Fruit fly (Drosophila melanogaster) whole organism, embryonic: ENCODE results near the gene CG5273.

Source experiments
- Atf3 ChIP-seq: fragments of 200-800 bp; sonication (Bioruptor generic); optimal IDR thresholded peaks from 3 replicates; lab custom pipeline; 2016; ENCODE audit warnings: missing biosample characterization, missing genetic modification characterization
- Bgb ChIP-seq: fragments of 200-800 bp; sonication (Bioruptor generic); IDR thresholded peaks from 2 replicates; pipeline ENCODE4 v1.3.6; 2022; ENCODE audit warnings: missing biosample characterization, missing genetic modification characterization; ENCODE audit not compliant: partially characterized antibody
- BtbVII ChIP-seq: fragments of 200-800 bp; sonication (Bioruptor generic); optimal IDR thresholded peaks from 3 replicates; lab custom pipeline; 2017; ENCODE audit warnings: missing biosample characterization, mild to moderate bottlenecking, missing genetic modification characterization
- CG10147 ChIP-seq: fragments of 200-800 bp; sonication (Bioruptor generic); optimal IDR thresholded peaks from 2 replicates; lab custom pipeline; 2019; ENCODE audit warnings: missing biosample characterization, mild to moderate bottlenecking, missing genetic modification characterization, moderate library complexity
- CG10959 ChIP-seq: fragments of 200-800 bp; sonication (Bioruptor generic); IDR thresholded peaks from 2 replicates; pipeline ENCODE4 v1.3.6; 2022; ENCODE audit warnings: missing biosample characterization, missing genetic modification characterization
- CG12155 ChIP-seq: fragments of 200-800 bp; sonication (Bioruptor generic); optimal IDR thresholded peaks from 3 replicates; lab custom pipeline; 2016; ENCODE audit warnings: missing biosample characterization, missing genetic modification characterization
- CG12391 ChIP-seq: fragments of 200-800 bp; sonication (Bioruptor generic); optimal IDR thresholded peaks from 3 replicates; lab custom pipeline; 2018; ENCODE audit warnings: missing biosample characterization, mild to moderate bottlenecking, missing genetic modification characterization, moderate library complexity
- CG12659 ChIP-seq: fragments of 200-800 bp; sonication (Bioruptor generic); optimal IDR thresholded peaks from 3 replicates; lab custom pipeline; 2017; ENCODE audit warnings: mild to moderate bottlenecking, missing biosample characterization, missing genetic modification reagents, missing genetic modification characterization
- CG13123 ChIP-seq: fragments of 200-800 bp; sonication (Bioruptor generic); optimal IDR thresholded peaks from 2 replicates; lab custom pipeline; 2016; ENCODE audit warnings: missing biosample characterization, missing genetic modification characterization
- CG1529 ChIP-seq: fragments of 200-800 bp; sonication (Bioruptor generic); optimal IDR thresholded peaks from 3 replicates; lab custom pipeline; 2018; ENCODE audit warnings: missing biosample characterization, missing genetic modification characterization
- CG15479 ChIP-seq: fragments of 200-800 bp; sonication (Bioruptor generic); optimal IDR thresholded peaks from 3 replicates; lab custom pipeline; 2019; ENCODE audit warnings: missing biosample characterization, mild to moderate bottlenecking, missing genetic modification characterization, moderate library complexity
- CG17328 ChIP-seq: fragments of 200-800 bp; sonication (Bioruptor generic); IDR thresholded peaks from 2 replicates; pipeline ENCODE4 v1.3.6; 2022; ENCODE audit warnings: missing biosample characterization, missing genetic modification characterization
- CG17802 ChIP-seq: fragments of 200-800 bp; sonication (Bioruptor generic); optimal IDR thresholded peaks from 2 replicates; lab custom pipeline; 2018; ENCODE audit warnings: missing biosample characterization, mild to moderate bottlenecking, missing genetic modification characterization, moderate library complexity
- CG17829 ChIP-seq: fragments of 200-800 bp; optimal IDR thresholded peaks from 2 replicates; lab custom pipeline; 2019; ENCODE audit warnings: missing biosample characterization, mild to moderate bottlenecking, missing genetic modification characterization, moderate library complexity
- CG43689 ChIP-seq: fragments of 200-800 bp; sonication (Bioruptor generic); IDR thresholded peaks from 2 replicates; pipeline ENCODE4 v1.3.6; 2022; ENCODE audit warnings: missing biosample characterization, missing genetic modification characterization
- CG4617 ChIP-seq: fragments of 200-800 bp; sonication (Bioruptor generic); optimal IDR thresholded peaks from 3 replicates; lab custom pipeline; 2016; ENCODE audit warnings: missing biosample characterization, missing genetic modification characterization, borderline replicate concordance
- CG6854 ChIP-seq: fragments of 200-800 bp; sonication (Bioruptor generic); optimal IDR thresholded peaks from 3 replicates; lab custom pipeline; 2017; ENCODE audit warnings: missing biosample characterization, mild to moderate bottlenecking, missing genetic modification characterization
- CG8089 ChIP-seq: fragments of 200-800 bp; sonication (Bioruptor generic); optimal IDR thresholded peaks from 3 replicates; lab custom pipeline; 2016; ENCODE audit warnings: missing biosample characterization, missing genetic modification characterization
- Camta ChIP-seq: fragments of 200-800 bp; sonication (Bioruptor generic); optimal IDR thresholded peaks from 2 replicates; lab custom pipeline; 2016; ENCODE audit warnings: missing biosample characterization, missing genetic modification characterization
- D19B ChIP-seq: fragments of 200-800 bp; sonication (Bioruptor generic); optimal IDR thresholded peaks from 2 replicates; lab custom pipeline; 2017; ENCODE audit warnings: missing biosample characterization, mild to moderate bottlenecking, missing genetic modification characterization
- Dbx ChIP-seq: fragments of 200-800 bp; sonication (Bioruptor generic); IDR thresholded peaks from 3 replicates; pipeline ENCODE4 v1.3.6; 2022; ENCODE audit warnings: missing biosample characterization, missing genetic modification characterization
- Dp ChIP-seq: fragments of 200-800 bp; sonication (Bioruptor generic); optimal IDR thresholded peaks from 2 replicates; lab custom pipeline; 2018; ENCODE audit warnings: missing biosample characterization, mild to moderate bottlenecking, missing genetic modification characterization, moderate library complexity
- H15 ChIP-seq: fragments of 200-800 bp; sonication (Bioruptor generic); IDR thresholded peaks from 3 replicates; pipeline ENCODE4 v1.3.6; 2022; ENCODE audit warnings: missing biosample characterization, missing genetic modification characterization
- Kr ChIP-seq: fragments of 200-800 bp; sonication (Bioruptor generic); optimal IDR thresholded peaks from 2 replicates; lab custom pipeline; 2017; ENCODE audit warnings: missing biosample characterization, mild to moderate bottlenecking, missing genetic modification characterization
- MBD-R2 ChIP-seq: fragments of 200-800 bp; sonication (Bioruptor generic); IDR thresholded peaks from 2 replicates; pipeline ENCODE4 v1.3.6; 2022; ENCODE audit warnings: missing biosample characterization, missing genetic modification characterization
- Mad ChIP-seq: fragments of 200-800 bp; sonication (Bioruptor generic); optimal IDR thresholded peaks from 2 replicates; lab custom pipeline; 2016; ENCODE audit warnings: missing biosample characterization, missing genetic modification characterization
- Nf-YC ChIP-seq: fragments of 200-800 bp; optimal IDR thresholded peaks from 3 replicates; lab custom pipeline; 2019; ENCODE audit warnings: missing biosample characterization, mild to moderate bottlenecking, missing genetic modification characterization, moderate library complexity
- NfI ChIP-seq: fragments of 200-800 bp; sonication (Bioruptor generic); optimal IDR thresholded peaks from 3 replicates; lab custom pipeline; 2018; ENCODE audit warnings: missing biosample characterization, mild to moderate bottlenecking, missing genetic modification characterization, moderate library complexity
- Pdp1 ChIP-seq, 2 experiments: fragments of 200-800 bp; sonication (Bioruptor generic); optimal IDR thresholded peaks; 3 replicates each; lab custom pipeline; 2016; ENCODE audit warnings: missing biosample characterization in 2 of 2, missing genetic modification characterization in 2 of 2, mild to moderate bottlenecking in 1 of 2, moderate library complexity in 1 of 2
- Ravus ChIP-seq: fragments of 200-800 bp; sonication (Bioruptor generic); IDR thresholded peaks from 2 replicates; pipeline ENCODE4 v1.3.6; 2022; ENCODE audit warnings: missing biosample characterization, missing genetic modification characterization
- Rfx ChIP-seq: fragments of 200-800 bp; sonication (Bioruptor generic); IDR thresholded peaks from 2 replicates; pipeline ENCODE4 v1.3.6; 2022; ENCODE audit warnings: missing biosample characterization, missing genetic modification characterization
- Six4 ChIP-seq: fragments of 200-800 bp; sonication (Bioruptor generic); optimal IDR thresholded peaks from 2 replicates; lab custom pipeline; 2016; ENCODE audit warnings: missing biosample characterization, missing genetic modification characterization
- Vsx1 ChIP-seq: fragments of 200-800 bp; sonication (Bioruptor generic); optimal IDR thresholded peaks from 2 replicates; lab custom pipeline; 2017; ENCODE audit warnings: missing biosample characterization, mild to moderate bottlenecking, missing genetic modification characterization, missing genetic modification reagents
- ap ChIP-seq: fragments of 200-800 bp; sonication (Bioruptor generic); IDR thresholded peaks from 2 replicates; pipeline ENCODE4 v1.3.6; 2022; ENCODE audit warnings: missing biosample characterization, missing genetic modification characterization
- ash1 ChIP-seq: fragments of 200-800 bp; sonication (Bioruptor generic); optimal IDR thresholded peaks from 2 replicates; lab custom pipeline; 2018; ENCODE audit warnings: missing biosample characterization, mild to moderate bottlenecking, missing genetic modification characterization
- bcd ChIP-seq: fragments of 200-800 bp; sonication (Bioruptor generic); optimal IDR thresholded peaks from 2 replicates; lab custom pipeline; 2017; ENCODE audit warnings: missing biosample characterization, mild to moderate bottlenecking, missing genetic modification characterization
- cg ChIP-seq: fragments of 200-800 bp; sonication (Bioruptor generic); optimal IDR thresholded peaks from 3 replicates; lab custom pipeline; 2019; ENCODE audit warnings: missing biosample characterization, mild to moderate bottlenecking, missing genetic modification characterization, moderate library complexity
- crc ChIP-seq: fragments of 200-800 bp; sonication (Bioruptor generic); optimal IDR thresholded peaks from 2 replicates; lab custom pipeline; 2016; ENCODE audit warnings: missing biosample characterization, missing genetic modification characterization
- dan ChIP-seq: fragments of 200-800 bp; sonication (Bioruptor generic); IDR thresholded peaks from 2 replicates; pipeline ENCODE4 v1.3.6; 2022; ENCODE audit warnings: missing biosample characterization, missing genetic modification characterization
- dati ChIP-seq: fragments of 200-800 bp; sonication (Bioruptor generic); IDR thresholded peaks from 2 replicates; pipeline ENCODE4 v1.3.6; 2022; ENCODE audit warnings: missing biosample characterization, missing genetic modification characterization
- dimm ChIP-seq: fragments of 200-800 bp; sonication (Bioruptor generic); IDR thresholded peaks from 2 replicates; pipeline ENCODE4 v1.3.6; 2022; ENCODE audit warnings: missing biosample characterization, missing genetic modification characterization
- dmrt11E ChIP-seq: fragments of 200-800 bp; sonication (Bioruptor generic); optimal IDR thresholded peaks from 3 replicates; lab custom pipeline; 2018; ENCODE audit warnings: missing biosample characterization, mild to moderate bottlenecking, missing genetic modification characterization, moderate library complexity
- gem ChIP-seq: fragments of 200-800 bp; sonication (Bioruptor generic); optimal IDR thresholded peaks from 2 replicates; lab custom pipeline; 2019; ENCODE audit warnings: missing biosample characterization, mild to moderate bottlenecking, missing genetic modification characterization, moderate library complexity
- gfzf ChIP-seq: fragments of 200-800 bp; sonication (Bioruptor generic); optimal IDR thresholded peaks from 2 replicates; lab custom pipeline; 2016; ENCODE audit warnings: missing biosample characterization, mild to moderate bottlenecking, missing genetic modification characterization, moderate library complexity
- jing ChIP-seq: fragments of 200-800 bp; sonication (Bioruptor generic); optimal IDR thresholded peaks from 2 replicates; lab custom pipeline; 2018; ENCODE audit warnings: missing biosample characterization, mild to moderate bottlenecking, missing genetic modification characterization
- lilli ChIP-seq: fragments of 200-800 bp; sonication (Bioruptor generic); optimal IDR thresholded peaks from 3 replicates; lab custom pipeline; 2016; ENCODE audit warnings: missing biosample characterization, missing genetic modification characterization
- lmd ChIP-seq: fragments of 200-800 bp; sonication (Bioruptor generic); IDR thresholded peaks from 2 replicates; pipeline ENCODE4 v1.3.6; 2022; ENCODE audit warnings: missing biosample characterization, missing genetic modification characterization
- tna ChIP-seq: fragments of 200-800 bp; sonication (Bioruptor generic); IDR thresholded peaks from 2 replicates; pipeline ENCODE4 v1.3.6; 2022; ENCODE audit warnings: missing biosample characterization, missing genetic modification characterization; ENCODE audit not compliant: partially characterized antibody
- toy ChIP-seq: fragments of 200-800 bp; sonication (Bioruptor generic); IDR thresholded peaks from 2 replicates; pipeline ENCODE4 v1.3.6; 2022; ENCODE audit warnings: missing biosample characterization, missing genetic modification characterization
- twi ChIP-seq: fragments of 200-800 bp; optimal IDR thresholded peaks from 2 replicates; lab custom pipeline; 2019; ENCODE audit warnings: missing biosample characterization, mild to moderate bottlenecking, missing genetic modification characterization, moderate library complexity

CG5273 gene

dm6 chrX:765039-765508 is 5.7 kb downstream of the CG5273 start, which contains the start of gene RpL22 (continued):
- peak; percentile 81 for TF ChIP-seq CG4617 (GFP tag; lab: Kevin White, UChicago)
- TF ChIP-seq CG6854 (GFP tag; lab: Kevin White, UChicago), result peak; percentile 86
- no peak for TF ChIP-seq cg (GFP tag; lab: Kevin White, UChicago)
- peak; percentile 71 for TF ChIP-seq Atf3 (GFP tag; lab: Kevin White, UChicago)
- TF ChIP-seq gfzf, result peak; percentile 100
- TF ChIP-seq Six4 (GFP tag; lab: Kevin White, UChicago), result peak; percentile 80
- TF ChIP-seq NfI (GFP tag; lab: Kevin White, UChicago), result peak; percentile 93
- peak; percentile 96 for TF ChIP-seq CG12659 (GFP tag; lab: Kevin White, UChicago)
- peak; percentile 73 for TF ChIP-seq CG17802 (tag; lab: Kevin White, UChicago)
- peak; percentile 50 for TF ChIP-seq Bgb (GFP tag; lab: Robert Waterston, UW)
- peak; percentile 69 for TF ChIP-seq D19B
- peak; percentile 74 for TF ChIP-seq dmrt11E
- TF ChIP-seq CG13123, result peak; percentile 79
- TF ChIP-seq Vsx1 (GFP tag; lab: Kevin White, UChicago), result peak; percentile 86
- TF ChIP-seq CG8089 (GFP tag; lab: Kevin White, UChicago), result peak; percentile 93
- TF ChIP-seq CG10147 (GFP tag; lab: Kevin White, UChicago), result peak; percentile 75
- peak; percentile 60 for TF ChIP-seq jing (GFP tag; lab: Kevin White, UChicago)
- TF ChIP-seq twi (tag; lab: Kevin White, UChicago), result peak; percentile 42
- TF ChIP-seq Mad (GFP tag; lab: Kevin White, UChicago), result peak; percentile 92
- peak; percentile 93 for TF ChIP-seq CG17328
- peak; percentile 59 for TF ChIP-seq Dp (GFP tag; lab: Kevin White, UChicago)
- TF ChIP-seq BtbVII (GFP tag; lab: Kevin White, UChicago), result peak; percentile 91
- TF ChIP-seq crc (GFP tag; lab: Kevin White, UChicago), result peak; percentile 84
- peak; percentile 92 for TF ChIP-seq MBD-R2 (GFP tag; lab: Robert Waterston, UW)
- TF ChIP-seq CG10959 (GFP tag; lab: Robert Waterston, UW), result peak; percentile 68
- peak; percentile 61; the same call in 1 of the 2 replicates for TF ChIP-seq toy (GFP tag; lab: Robert Waterston, UW)
- peak; percentile 77 for TF ChIP-seq Nf-YC (tag; lab: Kevin White, UChicago)
- peak; percentile 76 for TF ChIP-seq dati (GFP tag; lab: Robert Waterston, UW)
- peak; percentile 94 for TF ChIP-seq Rfx
- TF ChIP-seq Kr (GFP tag; lab: Kevin White, UChicago), result no peak
- peak; percentile 84 for TF ChIP-seq H15 (GFP tag; lab: Robert Waterston, UW)
- peak; percentile 60; the same call in 1 of the 2 replicates for TF ChIP-seq ap (GFP tag; lab: Robert Waterston, UW)
- peak; percentile 91 for TF ChIP-seq Camta
- TF ChIP-seq gem (tag; lab: Kevin White, UChicago), result peak; percentile 59
- peak; percentile 79 for TF ChIP-seq lilli (GFP tag; lab: Kevin White, UChicago)
- peak; percentile 94 for TF ChIP-seq bcd (GFP tag; lab: Kevin White, UChicago)
- TF ChIP-seq dan (GFP tag; lab: Robert Waterston, UW), result no peak
- TF ChIP-seq CG1529 (GFP tag; lab: Kevin White, UChicago), result peak; percentile 78
- peak; percentile 87 for TF ChIP-seq CG12391
- peak; percentile 80 for TF ChIP-seq CG17829
- TF ChIP-seq CG15479 (GFP tag; lab: Kevin White, UChicago), result no peak
- peak; percentile 89 for TF ChIP-seq ash1 (GFP tag; lab: Kevin White, UChicago)
- TF ChIP-seq CG43689 (GFP tag; lab: Robert Waterston, UW), result peak; percentile 85
- TF ChIP-seq dimm (GFP tag; lab: Robert Waterston, UW), result peak; percentile 43; the same call in 1 of the 2 replicates
- TF ChIP-seq CG12155, result peak; percentile 72
- TF ChIP-seq lmd, result peak; percentile 67
- peak; percentile 80 to 91 for TF ChIP-seq Pdp1 (GFP tag; optimal IDR thresholded peaks at IDR 0.05; lab: Kevin White, UChicago)
- peak; percentile 21; the same call in 1 of the 2 replicates for TF ChIP-seq Ravus (GFP tag; lab: Robert Waterston, UW)
- TF ChIP-seq Dbx (GFP tag; lab: Robert Waterston, UW), result peak; percentile 92
- TF ChIP-seq tna (GFP tag; lab: Robert Waterston, UW), result no peak
